Worm (Caenorhabditis elegans) whole organism, young adult: Measurements from ENCODE around the gene T28A8.8.
A peak's percentile ranks its signal among the peaks of the same experiment; 100 is the strongest.

Experiments
- B0336.3 ChIP-seq: fragments of 200-800 bp; sonication (Bioruptor generic); IDR thresholded peaks from 2 replicates; pipeline ENCODE4 v1.3.6; 2022; ENCODE audit warnings: missing genetic modification characterization, missing compliant biosample characterization
- C06A6.2 ChIP-seq: fragments of 200-800 bp; sonication (Bioruptor generic); conservative IDR thresholded peaks from 2 replicates; pipeline ENCODE4 v1.3.6; 2022; ENCODE audit warnings: missing genetic modification characterization, missing compliant biosample characterization
- F23B12.7 ChIP-seq: sonication (generic microtip); optimal IDR thresholded peaks from 2 replicates; lab custom pipeline; 2017; ENCODE audit warnings: missing genetic modification characterization, mild to moderate bottlenecking, missing compliant biosample characterization, antibody characterized with exemption, moderate library complexity; ENCODE audit not compliant: insufficient read depth
- Y53G8AR.9 ChIP-seq: fragments of 200-800 bp; sonication (Bioruptor generic); conservative IDR thresholded peaks from 2 replicates; pipeline ENCODE4 v1.3.6; 2022; ENCODE audit warnings: missing genetic modification reagents, missing genetic modification characterization, missing compliant biosample characterization
- Y56A3A.18 ChIP-seq: fragments of 200-800 bp; sonication (Bioruptor generic); IDR thresholded peaks from 2 replicates; pipeline ENCODE4 v1.3.6; 2022; ENCODE audit warnings: missing genetic modification reagents, missing genetic modification characterization, missing compliant biosample characterization
- Y67H2A.10 ChIP-seq: fragments of 200-800 bp; sonication (Bioruptor generic); conservative IDR thresholded peaks from 2 replicates; pipeline ENCODE4 v1.3.6; 2022; ENCODE audit warnings: missing genetic modification reagents, missing genetic modification characterization, missing compliant biosample characterization
- ZK185.1 ChIP-seq: sonication (generic microtip); optimal IDR thresholded peaks from 2 replicates; lab custom pipeline; 2016; ENCODE audit warnings: mild to moderate bottlenecking, missing genetic modification characterization, missing compliant biosample characterization; ENCODE audit not compliant: poor library complexity, severe bottlenecking
- ama-1 ChIP-seq, 3 experiments: fragments of 150-350 bp in 1 of 3; sonication (generic microtip) in 2 of 3; optimal IDR thresholded peaks; 2 replicates each; lab custom pipeline; 2014 to 2018; ENCODE audit warnings: missing biosample characterization in 2 of 3, missing genetic modification characterization in 2 of 3, missing genetic modification reagents in 2 of 3
- atf-7 ChIP-seq: sonication (generic microtip); optimal IDR thresholded peaks from 2 replicates; lab custom pipeline; 2017; ENCODE audit warnings: mild to moderate bottlenecking, missing genetic modification characterization, missing compliant biosample characterization
- attf-5 ChIP-seq: fragments of 200-800 bp; sonication (Bioruptor generic); optimal IDR thresholded peaks from 2 replicates; lab custom pipeline; 2018; ENCODE audit warnings: mild to moderate bottlenecking, missing genetic modification characterization, missing compliant biosample characterization
- bed-1 ChIP-seq: fragments of 200-800 bp; sonication (Bioruptor generic); IDR thresholded peaks from 2 replicates; pipeline ENCODE4 v1.3.6; 2022; ENCODE audit warnings: missing genetic modification reagents, missing genetic modification characterization, missing compliant biosample characterization
- bed-2 ChIP-seq: fragments of 200-800 bp; sonication (Bioruptor generic); IDR thresholded peaks from 2 replicates; pipeline ENCODE4 v1.3.6; 2022; ENCODE audit warnings: missing genetic modification reagents, missing genetic modification characterization, missing compliant biosample characterization
- cebp-1 ChIP-seq, 2 experiments: fragments of 200-800 bp in 1 of 2; sonication (Bioruptor generic) in 1 of 2; sonication (generic microtip) in 1 of 2; IDR thresholded peaks in 1 of 2; optimal IDR thresholded peaks in 1 of 2; 2 replicates each; pipeline versions ENCODE4 v1.3.6 to Lab custom; 2017 to 2022; ENCODE audit warnings: missing compliant biosample characterization in 2 of 2, missing genetic modification characterization in 2 of 2, mild to moderate bottlenecking in 1 of 2, missing genetic modification reagents in 1 of 2, moderate library complexity in 1 of 2
- ceh-58 ChIP-seq: fragments of 200-800 bp; sonication (Bioruptor generic); IDR thresholded peaks from 2 replicates; pipeline ENCODE4 v1.3.6; 2022; ENCODE audit warnings: missing genetic modification characterization, missing compliant biosample characterization
- ceh-79 ChIP-seq: sonication (generic microtip); optimal IDR thresholded peaks from 2 replicates; lab custom pipeline; 2017; ENCODE audit warnings: mild to moderate bottlenecking, missing genetic modification characterization, missing compliant biosample characterization
- chd-7 ChIP-seq: sonication (generic microtip); optimal IDR thresholded peaks from 2 replicates; lab custom pipeline; 2016; ENCODE audit warnings: mild to moderate bottlenecking, missing genetic modification characterization, moderate library complexity, missing compliant biosample characterization
- dox-1 ChIP-seq: fragments of 200-800 bp; sonication (Bioruptor generic); IDR thresholded peaks from 2 replicates; pipeline ENCODE4 v1.3.6; 2022; ENCODE audit warnings: missing genetic modification reagents, missing genetic modification characterization, missing compliant biosample characterization
- ekl-4 ChIP-seq: fragments of 200-800 bp; sonication (Bioruptor generic); IDR thresholded peaks from 2 replicates; pipeline ENCODE4 v1.3.6; 2022; ENCODE audit warnings: missing genetic modification reagents, missing genetic modification characterization, missing compliant biosample characterization
- ets-4 ChIP-seq: fragments of 200-800 bp; sonication (Bioruptor generic); optimal IDR thresholded peaks from 2 replicates; lab custom pipeline; 2018; ENCODE audit warnings: mild to moderate bottlenecking, missing genetic modification characterization, missing compliant biosample characterization
- fkh-3 ChIP-seq: sonication (generic microtip); optimal IDR thresholded peaks from 2 replicates; lab custom pipeline; 2016; ENCODE audit warnings: mild to moderate bottlenecking, missing genetic modification characterization, missing compliant biosample characterization
- hlh-12 ChIP-seq: sonication (generic microtip); optimal IDR thresholded peaks from 2 replicates; lab custom pipeline; 2016; ENCODE audit warnings: missing genetic modification characterization, missing compliant biosample characterization
- hmg-1.2 ChIP-seq: fragments of 200-800 bp; sonication (Bioruptor generic); IDR thresholded peaks from 2 replicates; pipeline ENCODE4 v1.3.6; 2022; ENCODE audit warnings: missing genetic modification reagents, missing genetic modification characterization, missing compliant biosample characterization
- hsf-1 ChIP-seq: fragments of 200-800 bp; sonication (Bioruptor generic); IDR thresholded peaks from 2 replicates; pipeline ENCODE4 v1.3.6; 2022; ENCODE audit warnings: missing genetic modification reagents, missing genetic modification characterization, missing compliant biosample characterization
- let-607 ChIP-seq, 2 experiments: fragments of 200-800 bp in 1 of 2; sonication (Bioruptor generic) in 1 of 2; sonication (generic microtip) in 1 of 2; optimal IDR thresholded peaks; 2 replicates each; lab custom pipeline; 2016 to 2018; ENCODE audit warnings: mild to moderate bottlenecking in 2 of 2, missing compliant biosample characterization in 2 of 2, missing genetic modification characterization in 2 of 2, moderate library complexity in 2 of 2, missing genotype in 1 of 2
- lin-26 ChIP-seq: fragments of 200-800 bp; sonication (Bioruptor generic); IDR thresholded peaks from 2 replicates; pipeline ENCODE4 v1.3.6; 2022; ENCODE audit warnings: missing genetic modification reagents, missing genetic modification characterization, missing compliant biosample characterization
- mel-28 ChIP-seq: sonication (generic microtip); optimal IDR thresholded peaks from 2 replicates; lab custom pipeline; 2016; ENCODE audit warnings: borderline replicate concordance, mild to moderate bottlenecking, missing genetic modification characterization, missing compliant biosample characterization
- nfya-1 ChIP-seq: sonication (generic microtip); optimal IDR thresholded peaks from 2 replicates; lab custom pipeline; 2017; ENCODE audit warnings: antibody characterized with exemption, missing compliant biosample characterization, missing genetic modification characterization, borderline replicate concordance; ENCODE audit not compliant: insufficient read depth
- nfyb-1 ChIP-seq: fragments of 200-800 bp; sonication (Bioruptor generic); IDR thresholded peaks from 2 replicates; pipeline ENCODE4 v1.3.6; 2022; ENCODE audit warnings: missing genetic modification reagents, missing genetic modification characterization, missing compliant biosample characterization
- nhr-80 ChIP-seq: sonication (generic microtip); optimal IDR thresholded peaks from 2 replicates; lab custom pipeline; 2016; ENCODE audit warnings: missing genetic modification characterization, missing compliant biosample characterization
- pbrm-1 ChIP-seq: fragments of 200-800 bp; sonication (Bioruptor generic); IDR thresholded peaks from 2 replicates; pipeline ENCODE4 v1.3.6; 2022; ENCODE audit warnings: missing genetic modification reagents, missing genetic modification characterization, missing compliant biosample characterization
- repo-1 ChIP-seq: sonication (generic microtip); optimal IDR thresholded peaks from 2 replicates; lab custom pipeline; 2017; ENCODE audit warnings: mild to moderate bottlenecking, missing genetic modification characterization, missing compliant biosample characterization
- rpc-1 ChIP-seq, 2 experiments: fragments of 150-350 bp in 1 of 2; sonication (generic microtip) in 1 of 2; optimal IDR thresholded peaks; 2 replicates each; lab custom pipeline; 2014 to 2018; ENCODE audit warnings: missing biosample characterization in 1 of 2, missing genetic modification characterization in 1 of 2, missing genetic modification reagents in 1 of 2, missing genotype in 1 of 2
- snpc-1.1 ChIP-seq: sonication (generic microtip); optimal IDR thresholded peaks from 2 replicates; lab custom pipeline; 2017; ENCODE audit warnings: missing genetic modification characterization, mild to moderate bottlenecking, missing compliant biosample characterization, antibody characterized with exemption, moderate library complexity, missing genotype, missing genetic modification reagents; ENCODE audit not compliant: insufficient read depth
- tbp1 ChIP-seq: fragments of 200-800 bp; sonication (Bioruptor generic); optimal IDR thresholded peaks from 2 replicates; lab custom pipeline; 2018; ENCODE audit warnings: mild to moderate bottlenecking, missing genetic modification characterization, missing compliant biosample characterization
- tlf-1 ChIP-seq: fragments of 200-800 bp; sonication (Bioruptor generic); optimal IDR thresholded peaks from 2 replicates; lab custom pipeline; 2018; ENCODE audit warnings: mild to moderate bottlenecking, missing genetic modification characterization, missing compliant biosample characterization
- zim-3 ChIP-seq: sonication (generic microtip); optimal IDR thresholded peaks from 2 replicates; lab custom pipeline; 2017; ENCODE audit warnings: mild to moderate bottlenecking, missing genetic modification characterization, moderate library complexity, missing compliant biosample characterization
- ztf-25 ChIP-seq: fragments of 200-800 bp; sonication (Bioruptor generic); IDR thresholded peaks from 2 replicates; pipeline ENCODE4 v1.3.6; 2022; ENCODE audit warnings: missing genetic modification reagents, missing genetic modification characterization, missing compliant biosample characterization
- ztf-26 ChIP-seq: sonication (generic microtip); optimal IDR thresholded peaks from 2 replicates; lab custom pipeline; 2017; ENCODE audit warnings: missing genetic modification characterization, missing compliant biosample characterization
- ztf-28 ChIP-seq: fragments of 200-800 bp; sonication (Bioruptor generic); IDR thresholded peaks from 2 replicates; pipeline ENCODE4 v1.3.6; 2022; ENCODE audit warnings: missing genetic modification reagents, missing genetic modification characterization, missing compliant biosample characterization
- ztf-3 ChIP-seq: fragments of 200-800 bp; sonication (Bioruptor generic); optimal IDR thresholded peaks from 2 replicates; lab custom pipeline; 2018; ENCODE audit warnings: mild to moderate bottlenecking, missing genetic modification characterization, missing compliant biosample characterization

Gene T28A8.8

DNA sequence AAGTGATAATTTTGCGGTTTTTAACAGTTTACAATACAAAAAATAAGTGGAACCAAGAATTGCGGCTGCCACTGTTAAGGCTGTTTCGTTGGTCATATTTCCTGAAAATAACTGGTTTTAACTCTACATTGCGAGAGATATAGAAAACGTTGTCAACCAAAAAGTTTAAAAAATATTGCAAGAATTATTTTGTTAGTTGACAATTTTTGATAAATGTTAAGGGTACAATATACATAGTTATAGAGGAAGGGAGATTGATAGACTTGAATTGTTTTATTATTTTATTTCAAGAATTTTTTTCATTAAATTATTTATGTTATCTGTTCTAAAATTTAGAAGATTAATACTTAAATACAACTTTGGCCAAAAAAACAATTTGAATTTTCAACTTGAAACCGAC is 40.8 kb downstream of the T28A8.8 start, which contains the start of gene acs-5:
Gene acs-5, minus strand, starts transcription at position 101 of the 400 bp plus-strand sequence.
- TF ChIP-seq nfya-1 (tag; lab: Kevin White, UChicago) = no peak
- TF ChIP-seq, all 124 proteins: peak for 0

DNA sequence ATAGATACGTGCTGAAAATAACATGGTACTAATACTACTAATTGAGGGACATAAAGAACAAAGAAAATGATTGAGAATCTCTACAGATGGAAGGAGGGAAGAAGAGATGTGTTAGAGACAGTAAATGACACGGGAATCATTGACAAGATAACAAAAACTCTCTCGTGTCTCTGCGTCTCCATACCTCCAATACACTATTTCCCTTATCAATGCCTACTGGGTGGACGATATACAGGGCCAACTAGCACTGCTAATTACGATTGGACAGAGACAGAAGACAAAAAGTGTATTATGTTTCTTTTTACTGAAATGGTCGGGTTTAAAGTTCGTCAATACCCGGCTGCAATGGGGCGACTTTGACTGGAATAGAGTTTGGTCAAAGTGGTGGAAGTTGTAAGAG is 42.0 kb downstream of the T28A8.8 start:
- TF ChIP-seq nhr-80 (tag; lab: Kevin White, UChicago) = peak; percentile 93
- peak; percentile 34 for TF ChIP-seq attf-5 (GFP tag; lab: Kevin White, UChicago)
- TF ChIP-seq let-607 (tag; optimal IDR thresholded peaks at IDR 0.05; lab: Kevin White, UChicago) = peak in 1 of 2 experiments; percentile 56
- no peak for TF ChIP-seq bed-1 (GFP tag; lab: Robert Waterston, UW)
- no peak for TF ChIP-seq tlf-1
- no peak for TF ChIP-seq mel-28 (tag; lab: Kevin White, UChicago)
- TF ChIP-seq hsf-1 (GFP tag; lab: Robert Waterston, UW) = 0 out of 2 replicates have a peak, but pooled peaks have one; percentile 48
- TF ChIP-seq tbp1 (GFP tag; lab: Kevin White, UChicago) = peak; percentile 33
- no peak for TF ChIP-seq bed-2 (GFP tag; lab: Robert Waterston, UW)
- TF ChIP-seq chd-7 (tag; lab: Kevin White, UChicago) = peak; percentile 20
- peak; percentile 5 for TF ChIP-seq zim-3 (tag; lab: Kevin White, UChicago)
- no peak for TF ChIP-seq fkh-3 (tag; lab: Kevin White, UChicago)
- no peak for TF ChIP-seq ceh-79 (tag; lab: Kevin White, UChicago)
- no peak for TF ChIP-seq cebp-1 (GFP tag; IDR thresholded peaks at IDR 0.05; lab: Robert Waterston, UW)
- peak; percentile 20 for TF ChIP-seq cebp-1 (tag; optimal IDR thresholded peaks at IDR 0.05; lab: Kevin White, UChicago)
- TF ChIP-seq ets-4 (GFP tag; lab: Kevin White, UChicago) = peak; percentile 87
- TF ChIP-seq C06A6.2 (GFP tag; lab: Robert Waterston, UW) = no peak
- no peak for TF ChIP-seq ztf-28 (GFP tag; lab: Robert Waterston, UW)
- TF ChIP-seq dox-1 (GFP tag; lab: Robert Waterston, UW) = peak; percentile 74
- peak; percentile 63; the same call in 1 of the 2 replicates for TF ChIP-seq hmg-1.2

DNA sequence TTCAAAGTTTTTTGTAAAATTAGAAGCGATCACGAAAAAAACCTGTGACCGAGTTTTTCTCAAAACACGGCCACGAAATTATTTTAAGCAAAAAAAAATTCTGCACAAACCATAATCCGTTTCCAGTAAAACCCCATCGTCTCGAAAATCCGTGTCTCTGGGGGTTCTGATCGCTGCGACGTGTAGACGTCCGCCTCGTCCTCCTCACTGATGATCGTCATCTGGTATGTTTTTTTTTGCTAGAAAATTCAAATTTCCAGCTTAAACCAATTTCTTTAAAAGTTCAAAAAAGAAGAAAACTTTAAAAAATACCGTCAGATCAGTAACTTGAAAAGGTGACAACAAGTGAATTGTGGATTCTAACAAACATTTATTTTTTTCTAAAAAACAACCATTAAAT is 43.9 kb downstream of the T28A8.8 start, which contains the start of gene Y76A2B.4:
Gene Y76A2B.4, minus strand, starts transcription at position 241 of the 400 bp plus-strand sequence.
- TF ChIP-seq ekl-4 (GFP tag; lab: Robert Waterston, UW) (peak; percentile 55; the same call in 1 of the 2 replicates), pbrm-1 (GFP tag; lab: Robert Waterston, UW) (0 out of 2 replicates have a peak, but pooled peaks have one; percentile 18), lin-26 (GFP tag; lab: Robert Waterston, UW) (no peak), ztf-25 (GFP tag; lab: Robert Waterston, UW) (0 out of 2 replicates have a peak, but pooled peaks have one; percentile 47), B0336.3 (GFP tag; lab: Robert Waterston, UW) (peak; percentile 48; the same call in 1 of the 2 replicates), ztf-26 (peak; percentile 1), ama-1 (optimal IDR thresholded peaks at IDR 0.05; lab: Kevin White, UChicago) (peak; percentile 13), ama-1 (GFP tag; optimal IDR thresholded peaks at IDR 0.05; lab: Kevin White, UChicago) (no peak), repo-1 (tag; lab: Kevin White, UChicago) (peak; percentile 57), zim-3 (tag; lab: Kevin White, UChicago) (peak; percentile 18), let-607 (tag; optimal IDR thresholded peaks at IDR 0.05; lab: Kevin White, UChicago) (peak in 1 of 2 experiments; percentile 23), ztf-3 (GFP tag; lab: Kevin White, UChicago) (peak; percentile 41), hlh-12 (tag; lab: Kevin White, UChicago) (no peak), dox-1 (GFP tag; lab: Robert Waterston, UW) (0 out of 2 replicates have a peak, but pooled peaks have one; percentile 8), nfyb-1 (GFP tag; lab: Robert Waterston, UW) (peak; percentile 64), Y67H2A.10 (GFP tag; lab: Robert Waterston, UW) (no peak), ZK185.1 (tag; lab: Kevin White, UChicago) (peak; percentile 10), cebp-1 (GFP tag; IDR thresholded peaks at IDR 0.05; lab: Robert Waterston, UW) (no peak), cebp-1 (tag; optimal IDR thresholded peaks at IDR 0.05; lab: Kevin White, UChicago) (peak; percentile 8), fkh-3 (tag; lab: Kevin White, UChicago) (no peak), snpc-1.1 (tag; lab: Kevin White, UChicago) (no peak), Y53G8AR.9 (GFP tag; lab: Robert Waterston, UW) (peak; percentile 79; the same call in 1 of the 2 replicates), atf-7 (peak; percentile 22), F23B12.7 (tag; lab: Kevin White, UChicago) (no peak), Y56A3A.18 (GFP tag; lab: Robert Waterston, UW) (peak; percentile 32; the same call in 1 of the 2 replicates), ceh-58 (GFP tag; lab: Robert Waterston, UW) (no peak), rpc-1 (optimal IDR thresholded peaks at IDR 0.05; lab: Kevin White, UChicago) (no peak), rpc-1 (tag; optimal IDR thresholded peaks at IDR 0.05; lab: Kevin White, UChicago) (no peak), hsf-1 (GFP tag; lab: Robert Waterston, UW) (no peak)
- TF ChIP-seq, all 124 proteins: peak for 17
